Worm (Caenorhabditis elegans) whole organism, L1 larva: ENCODE measurements around the gene F20C5.11.
A peak's percentile ranks its signal among the peaks of the same experiment; 100 is the strongest.

Source experiments
- C04F5.9 ChIP-seq: sonication (generic microtip); optimal IDR thresholded peaks from 2 replicates; lab custom pipeline; 2016; ENCODE audit warnings: missing genetic modification characterization, missing compliant biosample characterization
- C16A3.4 ChIP-seq: fragments of 150-350 bp; optimal IDR thresholded peaks from 2 replicates; lab custom pipeline; 2014; ENCODE audit warnings: missing biosample characterization, missing genetic modification characterization
- F16B12.6 ChIP-seq: fragments of 150-350 bp; optimal IDR thresholded peaks from 2 replicates; lab custom pipeline; 2014; ENCODE audit warnings: missing biosample characterization, missing genetic modification characterization
- Y116A8C.19 ChIP-seq: sonication (generic microtip); optimal IDR thresholded peaks from 2 replicates; lab custom pipeline; 2016; ENCODE audit warnings: missing compliant biosample characterization, missing genetic modification characterization, borderline replicate concordance
- aly-2 ChIP-seq: fragments of 150-350 bp; optimal IDR thresholded peaks from 2 replicates; lab custom pipeline; 2014; ENCODE audit warnings: missing biosample characterization, missing genetic modification characterization
- ama-1 ChIP-seq: fragments of 150-350 bp; optimal IDR thresholded peaks from 2 replicates; lab custom pipeline; 2014
- blmp-1 ChIP-seq: fragments of 150-350 bp; optimal IDR thresholded peaks from 2 replicates; lab custom pipeline; 2014; ENCODE audit warnings: missing biosample characterization, missing genetic modification characterization
- ceh-82 ChIP-seq, 3 experiments: fragments of 150-350 bp in 1 of 3; sonication (generic microtip) in 2 of 3; optimal IDR thresholded peaks; 2 replicates each; lab custom pipeline; 2014 to 2017; ENCODE audit warnings: missing biosample characterization in 3 of 3, missing genetic modification characterization in 3 of 3
- ceh-88 ChIP-seq: fragments of 200-800 bp; sonication (Bioruptor generic); IDR thresholded peaks from 2 replicates; pipeline ENCODE4 v1.3.6; 2022; ENCODE audit warnings: missing genetic modification characterization, missing compliant biosample characterization
- dpl-1 ChIP-seq, 3 experiments: fragments of 150-350 bp in 2 of 3; sonication (generic microtip) in 1 of 3; optimal IDR thresholded peaks; 2 replicates each; lab custom pipeline; 2014 to 2017; ENCODE audit warnings: missing biosample characterization in 3 of 3, missing genetic modification characterization in 3 of 3, missing genetic modification reagents in 3 of 3
- dsc-1 ChIP-seq: sonication (generic microtip); optimal IDR thresholded peaks from 2 replicates; lab custom pipeline; 2016; ENCODE audit warnings: mild to moderate bottlenecking, missing genetic modification characterization, missing compliant biosample characterization
- efl-1 ChIP-seq, 4 experiments: fragments of 150-350 bp; optimal IDR thresholded peaks in 3 of 4; peaks in 1 of 4; 1 replicate in 1 of 4; 2 replicates in 3 of 4; lab custom pipeline; 2014; ENCODE audit warnings: missing biosample characterization in 2 of 4, missing genetic modification characterization in 2 of 4, missing genetic modification reagents in 2 of 4
- egl-13 ChIP-seq: sonication (generic microtip); optimal IDR thresholded peaks from 2 replicates; lab custom pipeline; 2016; ENCODE audit warnings: missing genotype, missing genetic modification reagents, missing genetic modification characterization, missing compliant biosample characterization
- egl-27 ChIP-seq, 2 experiments: fragments of 150-350 bp in 1 of 2; sonication (generic microtip); optimal IDR thresholded peaks; 3 replicates each; lab custom pipeline; 2017 to 2018; ENCODE audit warnings: missing biosample characterization in 2 of 2, missing genetic modification characterization in 2 of 2, missing genetic modification reagents in 2 of 2
- elt-3 ChIP-seq, 6 experiments: fragments of 150-350 bp in 1 of 6; sonication (generic microtip); optimal IDR thresholded peaks; 2 replicates each; lab custom pipeline; 2017 to 2018; ENCODE audit warnings: missing biosample characterization in 6 of 6, missing genetic modification characterization in 6 of 6, inconsistent platforms in 1 of 6
- fkh-10 ChIP-seq: sonication (generic microtip); optimal IDR thresholded peaks from 2 replicates; lab custom pipeline; 2017; ENCODE audit warnings: missing biosample characterization, missing genetic modification reagents, missing genetic modification characterization
- fkh-4 ChIP-seq: sonication (generic microtip); optimal IDR thresholded peaks from 2 replicates; lab custom pipeline; 2016; ENCODE audit warnings: missing compliant biosample characterization, missing genetic modification characterization, borderline replicate concordance
- fkh-8 ChIP-seq: sonication (generic microtip); optimal IDR thresholded peaks from 2 replicates; lab custom pipeline; 2016; ENCODE audit warnings: mild to moderate bottlenecking, missing genetic modification characterization, missing compliant biosample characterization
- fos-1 ChIP-seq: fragments of 150-350 bp; optimal IDR thresholded peaks from 2 replicates; lab custom pipeline; 2014; ENCODE audit warnings: missing biosample characterization, missing genetic modification characterization
- hlh-17 ChIP-seq: fragments of 200-800 bp; sonication (Bioruptor generic); optimal IDR thresholded peaks from 2 replicates; lab custom pipeline; 2018; ENCODE audit warnings: missing genetic modification characterization, mild to moderate bottlenecking, missing compliant biosample characterization, moderate library complexity, borderline replicate concordance
- irx-1 ChIP-seq: sonication (generic microtip); optimal IDR thresholded peaks from 2 replicates; lab custom pipeline; 2016; ENCODE audit warnings: missing genetic modification characterization, missing compliant biosample characterization
- isw-1 ChIP-seq: fragments of 200-800 bp; sonication (Bioruptor generic); IDR thresholded peaks from 2 replicates; pipeline ENCODE4 v1.3.6; 2022; ENCODE audit warnings: missing genetic modification characterization, missing compliant biosample characterization
- lin-14 ChIP-seq: fragments of 200-800 bp; sonication (Bioruptor generic); optimal IDR thresholded peaks from 2 replicates; lab custom pipeline; 2018; ENCODE audit warnings: mild to moderate bottlenecking, missing genetic modification characterization, moderate library complexity, missing compliant biosample characterization
- lin-35 ChIP-seq, 2 experiments: fragments of 150-350 bp; optimal IDR thresholded peaks; 2 replicates each; lab custom pipeline; 2014; ENCODE audit warnings: missing biosample characterization in 2 of 2, missing genetic modification characterization in 2 of 2, missing genetic modification reagents in 2 of 2
- lir-3 ChIP-seq: sonication (generic microtip); optimal IDR thresholded peaks from 2 replicates; lab custom pipeline; 2016; ENCODE audit warnings: mild to moderate bottlenecking, missing genetic modification characterization, moderate library complexity, missing compliant biosample characterization; ENCODE audit not compliant: poor library complexity
- lsy-2 ChIP-seq, 2 experiments: fragments of 150-350 bp; optimal IDR thresholded peaks; 2 replicates each; lab custom pipeline; 2014; ENCODE audit warnings: missing biosample characterization in 2 of 2, missing genetic modification characterization in 2 of 2
- mab-9 ChIP-seq: fragments of 200-800 bp; sonication (Bioruptor generic); IDR thresholded peaks from 2 replicates; pipeline ENCODE4 v1.3.6; 2022; ENCODE audit warnings: missing genetic modification reagents, missing genetic modification characterization, missing compliant biosample characterization
- mef-2 ChIP-seq: fragments of 150-350 bp; optimal IDR thresholded peaks from 2 replicates; lab custom pipeline; 2014; ENCODE audit warnings: missing biosample characterization, missing genetic modification characterization
- nhr-20 ChIP-seq: sonication (generic microtip); optimal IDR thresholded peaks from 2 replicates; lab custom pipeline; 2016; ENCODE audit warnings: mild to moderate bottlenecking, missing genetic modification characterization, missing compliant biosample characterization
- nhr-28 ChIP-seq: fragments of 150-350 bp; optimal IDR thresholded peaks from 2 replicates; lab custom pipeline; 2014; ENCODE audit warnings: missing biosample characterization, missing genetic modification characterization
- nhr-47 ChIP-seq: sonication (generic microtip); optimal IDR thresholded peaks from 2 replicates; lab custom pipeline; 2016; ENCODE audit warnings: mild to moderate bottlenecking, missing genetic modification characterization, moderate library complexity, missing compliant biosample characterization
- nhr-71 ChIP-seq: sonication (generic microtip); optimal IDR thresholded peaks from 2 replicates; lab custom pipeline; 2016; ENCODE audit warnings: mild to moderate bottlenecking, missing genetic modification characterization, moderate library complexity, missing compliant biosample characterization
- nhr-76 ChIP-seq: sonication (generic microtip); optimal IDR thresholded peaks from 2 replicates; lab custom pipeline; 2017; ENCODE audit warnings: missing biosample characterization, missing genetic modification characterization
- nhr-77 ChIP-seq: fragments of 150-350 bp; optimal IDR thresholded peaks from 2 replicates; lab custom pipeline; 2014; ENCODE audit warnings: missing biosample characterization, missing genetic modification characterization
- pqm-1 ChIP-seq: sonication (generic microtip); optimal IDR thresholded peaks from 3 replicates; lab custom pipeline; 2017; ENCODE audit warnings: missing biosample characterization, missing genetic modification characterization
- rnt-1 ChIP-seq: sonication (generic microtip); optimal IDR thresholded peaks from 2 replicates; lab custom pipeline; 2016; ENCODE audit warnings: mild to moderate bottlenecking, missing genetic modification characterization, moderate library complexity, missing compliant biosample characterization
- skn-1 ChIP-seq: fragments of 150-350 bp; optimal IDR thresholded peaks from 2 replicates; lab custom pipeline; 2014; ENCODE audit warnings: missing biosample characterization, missing genetic modification characterization
- snu-23 ChIP-seq: sonication (generic microtip); optimal IDR thresholded peaks from 2 replicates; lab custom pipeline; 2016; ENCODE audit warnings: missing genetic modification characterization, missing compliant biosample characterization
- sptf-1 ChIP-seq: fragments of 150-350 bp; optimal IDR thresholded peaks from 2 replicates; lab custom pipeline; 2014; ENCODE audit warnings: missing biosample characterization, missing genetic modification characterization
- sup-37 ChIP-seq: fragments of 200-800 bp; sonication (Bioruptor generic); optimal IDR thresholded peaks from 2 replicates; lab custom pipeline; 2018; ENCODE audit warnings: mild to moderate bottlenecking, missing genetic modification characterization, missing compliant biosample characterization
- swsn-7 ChIP-seq: sonication (generic microtip); optimal IDR thresholded peaks from 2 replicates; lab custom pipeline; 2016; ENCODE audit warnings: missing genetic modification characterization, missing compliant biosample characterization
- tbx-2 ChIP-seq: sonication (generic microtip); optimal IDR thresholded peaks from 2 replicates; lab custom pipeline; 2016; ENCODE audit warnings: missing genetic modification characterization, missing compliant biosample characterization
- unc-130 ChIP-seq: fragments of 150-350 bp; optimal IDR thresholded peaks from 2 replicates; lab custom pipeline; 2017; ENCODE audit warnings: missing biosample characterization, missing genetic modification characterization, inconsistent platforms
- unc-62 ChIP-seq: fragments of 150-350 bp; optimal IDR thresholded peaks from 2 replicates; lab custom pipeline; 2014; ENCODE audit warnings: missing biosample characterization, missing genetic modification reagents, missing genetic modification characterization
- unc-86 ChIP-seq: sonication (generic microtip); optimal IDR thresholded peaks from 2 replicates; lab custom pipeline; 2016; ENCODE audit warnings: missing genetic modification characterization, missing compliant biosample characterization
- xbp-1 ChIP-seq: sonication (generic microtip); optimal IDR thresholded peaks from 2 replicates; lab custom pipeline; 2016; ENCODE audit warnings: missing genetic modification characterization, missing compliant biosample characterization
- zag-1 ChIP-seq: fragments of 150-350 bp; optimal IDR thresholded peaks from 2 replicates; lab custom pipeline; 2014; ENCODE audit warnings: missing biosample characterization, missing genetic modification characterization
- ztf-11 ChIP-seq, 2 experiments: sonication (generic microtip); optimal IDR thresholded peaks; 2 replicates each; lab custom pipeline; 2016 to 2017; ENCODE audit warnings: missing genetic modification characterization in 2 of 2, missing biosample characterization in 1 of 2, missing compliant biosample characterization in 1 of 2

F20C5.11 gene

ce11 chrIV:8769539-8769938 lies 7.7 kb upstream of the F20C5.11 start, which contains the start of gene F20C5.5:
Gene F20C5.5, minus strand, starts transcription at chrIV:8769639.
- TF ChIP-seq elt-3 (tag; optimal IDR thresholded peaks at IDR 0.05; lab: Kevin White, UChicago), result no peak
- TF ChIP-seq, all 84 proteins: peak for 0

- TF ChIP-seq blmp-1, result peak; percentile 18
- no peak for TF ChIP-seq ama-1 (lab: Kevin White, UChicago)
- TF ChIP-seq, all 84 proteins: peak for 1
Measured at ce11 chrIV:8764567-8764966, 2.8 kb upstream of the F20C5.11 start, which contains the start of gene cdc-50.B. Gene cdc-50.B, plus strand, starts transcription at chrIV:8764867.

- peak; percentile 84 for TF ChIP-seq fkh-10 (GFP tag; lab: Kevin White, UChicago)
- peak; percentile 14 for TF ChIP-seq xbp-1 (tag; lab: Kevin White, UChicago)
- TF ChIP-seq dpl-1 (GFP tag; optimal IDR thresholded peaks at IDR 0.05; lab: Kevin White, UChicago), result peak in 1 of 3 experiments; percentile 32
- peak; percentile 65 for TF ChIP-seq fkh-4
- no peak for TF ChIP-seq sup-37 (GFP tag; lab: Kevin White, UChicago)
- peak; percentile 46 for TF ChIP-seq egl-13 (tag; lab: Kevin White, UChicago)
- TF ChIP-seq dsc-1 (tag; lab: Kevin White, UChicago), result peak; percentile 92
- peak; percentile 35 for TF ChIP-seq isw-1 (GFP tag; lab: Robert Waterston, UW)
- TF ChIP-seq irx-1, result peak; percentile 24
- peak; percentile 15 to 66 (median 34) for TF ChIP-seq ceh-82 (tag; optimal IDR thresholded peaks at IDR 0.05; lab: Kevin White, UChicago)
- TF ChIP-seq zag-1 (tag; lab: Kevin White, UChicago), result peak; percentile 48
- no peak for TF ChIP-seq mef-2
- TF ChIP-seq tbx-2, result peak; percentile 41
- TF ChIP-seq lin-35 (GFP tag; optimal IDR thresholded peaks at IDR 0.05; lab: Kevin White, UChicago), result peak in 1 of 2 experiments; percentile 43
- no peak for TF ChIP-seq pqm-1 (tag; lab: Kevin White, UChicago)
- peak; percentile 92 for TF ChIP-seq lin-14 (GFP tag; lab: Kevin White, UChicago)
- peak; percentile 11 for TF ChIP-seq skn-1 (tag; lab: Kevin White, UChicago)
- no peak for TF ChIP-seq aly-2 (tag; lab: Kevin White, UChicago)
- peak; percentile 47 for TF ChIP-seq fkh-8
- peak; percentile 45 for TF ChIP-seq nhr-47 (tag; lab: Kevin White, UChicago)
- TF ChIP-seq nhr-71 (tag; lab: Kevin White, UChicago), result peak; percentile 53
- peak; percentile 21 to 43 for TF ChIP-seq lsy-2 (tag; optimal IDR thresholded peaks at IDR 0.05; lab: Kevin White, UChicago)
- no peak for TF ChIP-seq nhr-20
- no peak for TF ChIP-seq hlh-17 (GFP tag; lab: Kevin White, UChicago)
- TF ChIP-seq nhr-28, result no peak
- TF ChIP-seq efl-1 (optimal IDR thresholded peaks at IDR 0.05; lab: Kevin White, UChicago), result peak; percentile 43 to 56
- TF ChIP-seq efl-1 (GFP tag; optimal IDR thresholded peaks at IDR 0.05 in 1 of 2; lab: Kevin White, UChicago), result peak in 1 of 2 experiments; percentile 9
- TF ChIP-seq unc-86, result peak; percentile 49
- peak; percentile 49 for TF ChIP-seq swsn-7 (tag; lab: Kevin White, UChicago)
- TF ChIP-seq fos-1 (tag; lab: Kevin White, UChicago), result peak; percentile 5
- TF ChIP-seq, all 84 proteins: peak for 22
Measured at ce11 chrIV:8762471-8762870, 675 bp upstream of the F20C5.11 start.

- TF ChIP-seq unc-130 (tag; lab: Kevin White, UChicago) (no peak), blmp-1 (no peak), nhr-76 (tag; lab: Kevin White, UChicago) (no peak), lsy-2 (tag; optimal IDR thresholded peaks at IDR 0.05; lab: Kevin White, UChicago) (peak; percentile 4 to 50), isw-1 (GFP tag; lab: Robert Waterston, UW) (peak; percentile 31; the same call in 1 of the 2 replicates), ztf-11 (tag; optimal IDR thresholded peaks at IDR 0.05; lab: Kevin White, UChicago) (no peak), C04F5.9 (tag; lab: Kevin White, UChicago) (no peak), sptf-1 (tag; lab: Kevin White, UChicago) (no peak), F16B12.6 (tag; lab: Kevin White, UChicago) (no peak), nhr-77 (tag; lab: Kevin White, UChicago) (no peak), lir-3 (tag; lab: Kevin White, UChicago) (no peak), rnt-1 (peak; percentile 34), dsc-1 (tag; lab: Kevin White, UChicago) (no peak), mab-9 (GFP tag; lab: Robert Waterston, UW) (no peak), ceh-88 (GFP tag; lab: Robert Waterston, UW) (no peak), elt-3 (tag; optimal IDR thresholded peaks at IDR 0.05; lab: Kevin White, UChicago) (no peak), unc-62 (GFP tag; lab: Kevin White, UChicago) (no peak), C16A3.4 (tag; lab: Kevin White, UChicago) (no peak), Y116A8C.19 (tag; lab: Kevin White, UChicago) (no peak), snu-23 (peak; percentile 21), egl-27 (tag; optimal IDR thresholded peaks at IDR 0.05; lab: Kevin White, UChicago) (no peak)
Measured at ce11 chrIV:8758620-8759019, 3.2 kb downstream of the F20C5.11 start.
